Fruit fly (Drosophila melanogaster) whole organism, embryonic: ENCODE measurements around the gene wam.

ENCODE experiments used
- CG10209 ChIP-seq: fragments of 200-800 bp; sonication (Bioruptor generic); optimal IDR thresholded peaks from 3 replicates; lab custom pipeline; 2017; ENCODE audit warnings: missing biosample characterization, mild to moderate bottlenecking, missing genetic modification characterization, missing genetic modification reagents
- CG10959 ChIP-seq: fragments of 200-800 bp; sonication (Bioruptor generic); IDR thresholded peaks from 2 replicates; pipeline ENCODE4 v1.3.6; 2022; ENCODE audit warnings: missing biosample characterization, missing genetic modification characterization
- CG10979 ChIP-seq: fragments of 200-800 bp; sonication (Bioruptor generic); optimal IDR thresholded peaks from 2 replicates; lab custom pipeline; 2018; ENCODE audit warnings: missing biosample characterization, mild to moderate bottlenecking, missing genetic modification characterization, moderate library complexity
- CG12155 ChIP-seq: fragments of 200-800 bp; sonication (Bioruptor generic); optimal IDR thresholded peaks from 3 replicates; lab custom pipeline; 2016; ENCODE audit warnings: missing biosample characterization, missing genetic modification characterization
- CG13894 ChIP-seq: fragments of 200-800 bp; sonication (Bioruptor generic); optimal IDR thresholded peaks from 3 replicates; lab custom pipeline; 2018; ENCODE audit warnings: missing biosample characterization, mild to moderate bottlenecking, missing genetic modification characterization, moderate library complexity
- CG14667 ChIP-seq: fragments of 200-800 bp; sonication (Bioruptor generic); IDR thresholded peaks from 2 replicates; pipeline ENCODE4 v1.3.6; 2022; ENCODE audit warnings: missing biosample characterization, missing genetic modification characterization
- CG15514 ChIP-seq: fragments of 200-800 bp; sonication (Bioruptor generic); optimal IDR thresholded peaks from 3 replicates; lab custom pipeline; 2017; ENCODE audit warnings: missing biosample characterization, missing genetic modification characterization, mild to moderate bottlenecking, moderate library complexity, missing genetic modification reagents
- CG15601 ChIP-seq: fragments of 200-800 bp; sonication (Bioruptor generic); optimal IDR thresholded peaks from 3 replicates; lab custom pipeline; 2019; ENCODE audit warnings: missing biosample characterization, mild to moderate bottlenecking, missing genetic modification characterization, moderate library complexity
- CG15696 ChIP-seq: fragments of 200-800 bp; sonication (Bioruptor generic); optimal IDR thresholded peaks from 2 replicates; lab custom pipeline; 2019; ENCODE audit warnings: missing biosample characterization, mild to moderate bottlenecking, missing genetic modification characterization, moderate library complexity
- CG1602 ChIP-seq: fragments of 200-800 bp; sonication (Bioruptor generic); optimal IDR thresholded peaks from 3 replicates; lab custom pipeline; 2016; ENCODE audit warnings: missing biosample characterization, missing genetic modification characterization
- CG17829 ChIP-seq: fragments of 200-800 bp; optimal IDR thresholded peaks from 2 replicates; lab custom pipeline; 2019; ENCODE audit warnings: missing biosample characterization, mild to moderate bottlenecking, missing genetic modification characterization, moderate library complexity
- CG18011 ChIP-seq: fragments of 200-800 bp; sonication (Bioruptor generic); optimal IDR thresholded peaks from 2 replicates; lab custom pipeline; 2017; ENCODE audit warnings: missing biosample characterization, missing genetic modification characterization, mild to moderate bottlenecking, moderate library complexity, missing genotype
- CG2116 ChIP-seq: fragments of 200-800 bp; sonication (Bioruptor generic); optimal IDR thresholded peaks from 3 replicates; lab custom pipeline; 2018; ENCODE audit warnings: missing biosample characterization, mild to moderate bottlenecking, missing genetic modification characterization
- CG5245 ChIP-seq: fragments of 200-800 bp; sonication (Bioruptor generic); optimal IDR thresholded peaks from 3 replicates; lab custom pipeline; 2016; ENCODE audit warnings: missing biosample characterization, missing genetic modification characterization
- CG7839 ChIP-seq: fragments of 200-800 bp; sonication (Bioruptor generic); optimal IDR thresholded peaks from 3 replicates; lab custom pipeline; 2018; ENCODE audit warnings: missing biosample characterization, mild to moderate bottlenecking, missing genetic modification characterization, moderate library complexity
- CG8089 ChIP-seq: fragments of 200-800 bp; sonication (Bioruptor generic); optimal IDR thresholded peaks from 3 replicates; lab custom pipeline; 2016; ENCODE audit warnings: missing biosample characterization, missing genetic modification characterization
- CG8478 ChIP-seq: fragments of >200 bp; optimal IDR thresholded peaks from 2 replicates; lab custom pipeline; 2018
- CkIIα-i1 ChIP-seq: fragments of 200-800 bp; sonication (Bioruptor generic); IDR thresholded peaks from 2 replicates; pipeline ENCODE4 v1.3.6; 2022; ENCODE audit warnings: missing biosample characterization, missing genetic modification characterization
- D ChIP-seq, 2 experiments: fragments of 200-800 bp in 1 of 2; fragments of >200 bp in 1 of 2; sonication (Bioruptor generic) in 1 of 2; optimal IDR thresholded peaks; 2 replicates in 1 of 2; 3 replicates in 1 of 2; lab custom pipeline; 2017; ENCODE audit warnings: mild to moderate bottlenecking in 1 of 2, missing biosample characterization in 1 of 2, missing genetic modification characterization in 1 of 2, missing genetic modification reagents in 1 of 2
- Fer1 ChIP-seq: fragments of 200-800 bp; sonication (Bioruptor generic); optimal IDR thresholded peaks from 2 replicates; lab custom pipeline; 2017; ENCODE audit warnings: missing biosample characterization, mild to moderate bottlenecking, missing genetic modification characterization
- H15 ChIP-seq: fragments of 200-800 bp; sonication (Bioruptor generic); IDR thresholded peaks from 3 replicates; pipeline ENCODE4 v1.3.6; 2022; ENCODE audit warnings: missing biosample characterization, missing genetic modification characterization
- HHEX ChIP-seq: fragments of 200-800 bp; sonication (Bioruptor generic); optimal IDR thresholded peaks from 3 replicates; lab custom pipeline; 2017; ENCODE audit warnings: missing biosample characterization, mild to moderate bottlenecking, missing genetic modification characterization, missing genetic modification reagents
- HLH54F ChIP-seq: fragments of 200-800 bp; sonication (Bioruptor generic); optimal IDR thresholded peaks from 3 replicates; lab custom pipeline; 2016; ENCODE audit warnings: missing biosample characterization, missing genetic modification characterization
- HLHmδ ChIP-seq: fragments of 200-800 bp; sonication (Bioruptor generic); optimal IDR thresholded peaks from 2 replicates; lab custom pipeline; 2018; ENCODE audit warnings: missing biosample characterization, mild to moderate bottlenecking, missing genetic modification characterization, moderate library complexity
- Hey ChIP-seq: fragments of 200-800 bp; sonication (Bioruptor generic); optimal IDR thresholded peaks from 3 replicates; lab custom pipeline; 2018; ENCODE audit warnings: missing biosample characterization, mild to moderate bottlenecking, missing genetic modification characterization
- Sin3A ChIP-seq: fragments of >200 bp; optimal IDR thresholded peaks from 2 replicates; lab custom pipeline; 2018
- Xbp1 ChIP-seq: fragments of 200-800 bp; sonication (Bioruptor generic); optimal IDR thresholded peaks from 3 replicates; lab custom pipeline; 2016; ENCODE audit warnings: missing biosample characterization, mild to moderate bottlenecking, missing genetic modification characterization
- ab ChIP-seq: fragments of 200-800 bp; sonication (Bioruptor generic); optimal IDR thresholded peaks from 2 replicates; lab custom pipeline; 2016; ENCODE audit warnings: missing biosample characterization, missing genetic modification characterization
- amos ChIP-seq: fragments of 200-800 bp; sonication (Bioruptor generic); IDR thresholded peaks from 2 replicates; pipeline ENCODE4 v1.3.6; 2022; ENCODE audit warnings: missing biosample characterization, missing genetic modification characterization; ENCODE audit not compliant: partially characterized antibody
- cad ChIP-seq: fragments of >200 bp; optimal IDR thresholded peaks from 2 replicates; lab custom pipeline; 2017; ENCODE audit warnings: missing biosample characterization, missing genetic modification characterization
- cas ChIP-seq: fragments of 200-800 bp; sonication (Bioruptor generic); IDR thresholded peaks from 2 replicates; pipeline ENCODE4 v1.3.6; 2022; ENCODE audit warnings: missing biosample characterization, missing genetic modification characterization
- caup ChIP-seq: fragments of 200-800 bp; sonication (Bioruptor generic); optimal IDR thresholded peaks from 3 replicates; lab custom pipeline; 2017; ENCODE audit warnings: missing biosample characterization, mild to moderate bottlenecking, missing genetic modification characterization, moderate library complexity; ENCODE audit not compliant: severe bottlenecking
- cg ChIP-seq: fragments of 200-800 bp; sonication (Bioruptor generic); optimal IDR thresholded peaks from 3 replicates; lab custom pipeline; 2019; ENCODE audit warnings: missing biosample characterization, mild to moderate bottlenecking, missing genetic modification characterization, moderate library complexity
- chm ChIP-seq: fragments of 200-800 bp; sonication (Bioruptor generic); IDR thresholded peaks from 2 replicates; pipeline ENCODE4 v1.3.6; 2022; ENCODE audit warnings: missing biosample characterization, missing genetic modification characterization
- ci ChIP-seq: fragments of 200-800 bp; sonication (Bioruptor generic); IDR thresholded peaks from 3 replicates; pipeline ENCODE4 v1.3.6; 2022; ENCODE audit warnings: missing biosample characterization, missing genetic modification characterization
- hkb ChIP-seq, 2 experiments: fragments of 200-800 bp in 1 of 2; fragments of >200 bp in 1 of 2; sonication (Bioruptor generic) in 1 of 2; IDR thresholded peaks in 1 of 2; optimal IDR thresholded peaks in 1 of 2; 2 replicates each; pipeline versions ENCODE4 v1.3.6 to Lab custom; 2017 to 2022; ENCODE audit warnings: missing biosample characterization in 1 of 2, missing genetic modification characterization in 1 of 2
- hth ChIP-seq: fragments of >200 bp; optimal IDR thresholded peaks from 2 replicates; lab custom pipeline; 2017; ENCODE audit warnings: inconsistent platforms
- inv ChIP-seq: fragments of 200-800 bp; sonication (Bioruptor generic); IDR thresholded peaks from 2 replicates; pipeline ENCODE4 v1.3.6; 2022; ENCODE audit warnings: missing biosample characterization, missing genetic modification characterization; ENCODE audit not compliant: partially characterized antibody
- jing ChIP-seq: fragments of 200-800 bp; sonication (Bioruptor generic); optimal IDR thresholded peaks from 2 replicates; lab custom pipeline; 2018; ENCODE audit warnings: missing biosample characterization, mild to moderate bottlenecking, missing genetic modification characterization
- kah ChIP-seq: fragments of 200-800 bp; sonication (Bioruptor generic); optimal IDR thresholded peaks from 2 replicates; lab custom pipeline; 2018; ENCODE audit warnings: missing biosample characterization, mild to moderate bottlenecking, missing genetic modification characterization
- lab ChIP-seq: fragments of 200-800 bp; sonication (Bioruptor generic); optimal IDR thresholded peaks from 3 replicates; lab custom pipeline; 2017; ENCODE audit warnings: missing biosample characterization, missing genetic modification characterization, mild to moderate bottlenecking, moderate library complexity, missing genetic modification reagents
- odd ChIP-seq: fragments of 200-800 bp; sonication (Bioruptor generic); optimal IDR thresholded peaks from 2 replicates; lab custom pipeline; 2017; ENCODE audit warnings: missing biosample characterization, mild to moderate bottlenecking, missing genetic modification characterization
- p53 ChIP-seq: fragments of 200-800 bp; sonication (Bioruptor generic); optimal IDR thresholded peaks from 2 replicates; lab custom pipeline; 2016; ENCODE audit warnings: missing biosample characterization, missing genetic modification characterization
- pb ChIP-seq: fragments of 200-800 bp; sonication (Bioruptor generic); optimal IDR thresholded peaks from 3 replicates; lab custom pipeline; 2016; ENCODE audit warnings: missing biosample characterization, missing genetic modification characterization
- peb ChIP-seq: fragments of 200-800 bp; sonication (Bioruptor generic); IDR thresholded peaks from 2 replicates; pipeline ENCODE4 v1.3.6; 2022; ENCODE audit warnings: missing biosample characterization, missing genetic modification characterization
- pita ChIP-seq: fragments of 200-800 bp; sonication (Bioruptor generic); optimal IDR thresholded peaks from 2 replicates; lab custom pipeline; 2017; ENCODE audit warnings: missing biosample characterization, mild to moderate bottlenecking, missing genetic modification characterization
- seq ChIP-seq: fragments of 200-800 bp; sonication (Bioruptor generic); IDR thresholded peaks from 2 replicates; pipeline ENCODE4 v1.3.6; 2022; ENCODE audit warnings: missing biosample characterization, missing genetic modification characterization
- ssp ChIP-seq: fragments of 200-800 bp; sonication (Bioruptor generic); IDR thresholded peaks from 2 replicates; pipeline ENCODE4 v1.3.6; 2022; ENCODE audit warnings: missing biosample characterization, missing genetic modification characterization
- tna ChIP-seq: fragments of 200-800 bp; sonication (Bioruptor generic); IDR thresholded peaks from 2 replicates; pipeline ENCODE4 v1.3.6; 2022; ENCODE audit warnings: missing biosample characterization, missing genetic modification characterization; ENCODE audit not compliant: partially characterized antibody
- wor ChIP-seq: fragments of 200-800 bp; sonication (Bioruptor generic); IDR thresholded peaks from 2 replicates; pipeline ENCODE4 v1.3.6; 2022; ENCODE audit warnings: missing biosample characterization, missing genetic modification characterization

Gene wam

DNA sequence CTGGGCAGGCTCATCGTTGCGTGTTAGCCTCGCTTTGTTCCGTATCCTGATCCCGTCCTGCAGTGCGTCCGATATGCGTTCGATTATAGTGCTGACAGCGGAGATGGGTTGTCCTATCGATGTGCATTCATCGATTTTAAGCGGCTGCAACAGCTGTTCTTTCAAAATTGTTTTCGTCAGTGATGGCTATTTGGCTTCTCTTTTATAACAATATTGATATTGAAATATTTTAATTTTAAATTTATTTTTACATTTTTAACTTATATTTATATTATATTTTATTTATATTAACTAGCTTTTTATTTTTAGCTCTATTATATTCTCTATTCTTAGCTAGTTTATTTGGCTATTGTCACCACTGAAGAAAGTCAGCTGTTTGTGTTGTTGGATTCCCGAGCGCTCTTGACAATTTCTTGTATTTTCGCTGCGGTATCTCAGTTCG lies 29.8 kb downstream of the wam start, which contains the start of the genes wda and Pex11c (continued):
- TF ChIP-seq jing (peak; percentile 9), wor (GFP tag; lab: Robert Waterston, UW) (peak; percentile 72), CG5245 (GFP tag; lab: Kevin White, UChicago) (peak; percentile 43), hth (lab: Kevin White, UChicago) (no peak), CG17829 (tag; lab: Kevin White, UChicago) (peak; percentile 96), ab (GFP tag; lab: Kevin White, UChicago) (no peak), hkb (optimal IDR thresholded peaks at IDR 0.05; lab: Kevin White, UChicago) (no peak), hkb (GFP tag; IDR thresholded peaks at IDR 0.05; lab: Robert Waterston, UW) (peak; percentile 88), CG2116 (GFP tag; lab: Kevin White, UChicago) (peak; percentile 87), peb (peak; percentile 24; the same call in 1 of the 2 replicates), caup (GFP tag; lab: Kevin White, UChicago) (peak; percentile 82), Xbp1 (GFP tag; lab: Kevin White, UChicago) (peak; percentile 87), ssp (GFP tag; lab: Robert Waterston, UW) (peak; percentile 84), amos (GFP tag; lab: Robert Waterston, UW) (peak; percentile 77), CkIIα-i1 (GFP tag; lab: Robert Waterston, UW) (no peak), p53 (GFP tag; lab: Kevin White, UChicago) (no peak), CG1602 (peak; percentile 86), pita (GFP tag; lab: Kevin White, UChicago) (no peak), seq (GFP tag; lab: Robert Waterston, UW) (peak; percentile 64), Fer1 (GFP tag; lab: Kevin White, UChicago) (peak; percentile 77), HLH54F (GFP tag; lab: Kevin White, UChicago) (no peak), HHEX (peak; percentile 82), CG10979 (tag; lab: Kevin White, UChicago) (peak; percentile 90), CG10209 (GFP tag; lab: Kevin White, UChicago) (peak; percentile 92), cad (no peak), pb (GFP tag; lab: Kevin White, UChicago) (no peak), Sin3A (lab: Kevin White, UChicago) (no peak), CG8089 (no peak), CG12155 (peak; percentile 83), CG8478 (lab: Kevin White, UChicago) (no peak), CG10959 (peak; percentile 71), HLHmδ (GFP tag; lab: Kevin White, UChicago) (no peak), H15 (GFP tag; lab: Robert Waterston, UW) (peak; percentile 87), CG7839 (tag; lab: Kevin White, UChicago) (peak; percentile 89), CG15601 (tag; lab: Kevin White, UChicago) (peak; percentile 89), chm (GFP tag; lab: Robert Waterston, UW) (no peak), CG14667 (GFP tag; lab: Robert Waterston, UW) (peak; percentile 88), ci (GFP tag; lab: Robert Waterston, UW) (peak; percentile 78; the same call in 2 of the 3 replicates), kah (GFP tag; lab: Kevin White, UChicago) (no peak), cas (GFP tag; lab: Robert Waterston, UW) (peak; percentile 69; the same call in 1 of the 2 replicates), lab (GFP tag; lab: Kevin White, UChicago) (peak; percentile 85), tna (GFP tag; lab: Robert Waterston, UW) (peak; percentile 65), odd (GFP tag; lab: Kevin White, UChicago) (peak; percentile 74), CG15514 (GFP tag; lab: Kevin White, UChicago) (peak; percentile 67), cg (no peak), CG18011 (GFP tag; lab: Kevin White, UChicago) (peak; percentile 60), inv (peak; percentile 59; the same call in 1 of the 2 replicates), CG13894 (no peak), D (optimal IDR thresholded peaks at IDR 0.05; lab: Kevin White, UChicago) (no peak), D (GFP tag; optimal IDR thresholded peaks at IDR 0.05; lab: Kevin White, UChicago) (peak; percentile 52), Hey (tag; lab: Kevin White, UChicago) (no peak), CG15696 (peak; percentile 81)
